Worm (Caenorhabditis elegans) whole organism, L1 larva: ENCODE measurements around the gene EGAP5.1.

ENCODE experiments used
- C16A3.4 ChIP-seq: fragments of 150-350 bp; optimal IDR thresholded peaks from 2 replicates; lab custom pipeline; 2014; ENCODE audit warnings: missing biosample characterization, missing genetic modification characterization
- F16B12.6 ChIP-seq: fragments of 150-350 bp; optimal IDR thresholded peaks from 2 replicates; lab custom pipeline; 2014; ENCODE audit warnings: missing biosample characterization, missing genetic modification characterization
- alr-1 ChIP-seq: fragments of 200-800 bp; sonication (Bioruptor generic); optimal IDR thresholded peaks from 2 replicates; lab custom pipeline; 2018; ENCODE audit warnings: borderline replicate concordance, mild to moderate bottlenecking, missing genetic modification characterization, missing compliant biosample characterization
- aly-2 ChIP-seq: fragments of 150-350 bp; optimal IDR thresholded peaks from 2 replicates; lab custom pipeline; 2014; ENCODE audit warnings: missing biosample characterization, missing genetic modification characterization
- blmp-1 ChIP-seq: fragments of 150-350 bp; optimal IDR thresholded peaks from 2 replicates; lab custom pipeline; 2014; ENCODE audit warnings: missing biosample characterization, missing genetic modification characterization
- ceh-63 ChIP-seq: fragments of 200-800 bp; sonication (Bioruptor generic); optimal IDR thresholded peaks from 2 replicates; lab custom pipeline; 2018; ENCODE audit warnings: mild to moderate bottlenecking, missing genetic modification characterization, missing compliant biosample characterization
- ceh-8 ChIP-seq: fragments of 200-800 bp; sonication (Bioruptor generic); optimal IDR thresholded peaks from 2 replicates; lab custom pipeline; 2018; ENCODE audit warnings: mild to moderate bottlenecking, missing genetic modification characterization, moderate library complexity, missing compliant biosample characterization
- ceh-82 ChIP-seq, 3 experiments: fragments of 150-350 bp in 1 of 3; sonication (generic microtip) in 2 of 3; optimal IDR thresholded peaks; 2 replicates each; lab custom pipeline; 2014 to 2017; ENCODE audit warnings: missing biosample characterization in 3 of 3, missing genetic modification characterization in 3 of 3
- dsc-1 ChIP-seq: sonication (generic microtip); optimal IDR thresholded peaks from 2 replicates; lab custom pipeline; 2016; ENCODE audit warnings: mild to moderate bottlenecking, missing genetic modification characterization, missing compliant biosample characterization
- egl-27 ChIP-seq, 2 experiments: fragments of 150-350 bp in 1 of 2; sonication (generic microtip); optimal IDR thresholded peaks; 3 replicates each; lab custom pipeline; 2017 to 2018; ENCODE audit warnings: missing biosample characterization in 2 of 2, missing genetic modification characterization in 2 of 2, missing genetic modification reagents in 2 of 2
- ets-5 ChIP-seq: fragments of 200-800 bp; sonication (Bioruptor generic); IDR thresholded peaks from 2 replicates; pipeline ENCODE4 v1.3.6; 2022; ENCODE audit warnings: missing genetic modification characterization, missing compliant biosample characterization
- fkh-8 ChIP-seq: sonication (generic microtip); optimal IDR thresholded peaks from 2 replicates; lab custom pipeline; 2016; ENCODE audit warnings: mild to moderate bottlenecking, missing genetic modification characterization, missing compliant biosample characterization
- fos-1 ChIP-seq: fragments of 150-350 bp; optimal IDR thresholded peaks from 2 replicates; lab custom pipeline; 2014; ENCODE audit warnings: missing biosample characterization, missing genetic modification characterization
- grh-1 ChIP-seq: fragments of 200-800 bp; sonication (Bioruptor generic); IDR thresholded peaks from 2 replicates; pipeline ENCODE4 v1.3.6; 2022; ENCODE audit warnings: missing genetic modification reagents, missing genetic modification characterization, missing compliant biosample characterization
- hpl-2 ChIP-seq: fragments of 150-350 bp; optimal IDR thresholded peaks from 2 replicates; lab custom pipeline; 2014; ENCODE audit warnings: missing biosample characterization, missing genetic modification reagents, missing genetic modification characterization
- isw-1 ChIP-seq: fragments of 200-800 bp; sonication (Bioruptor generic); IDR thresholded peaks from 2 replicates; pipeline ENCODE4 v1.3.6; 2022; ENCODE audit warnings: missing genetic modification characterization, missing compliant biosample characterization
- lin-14 ChIP-seq: fragments of 200-800 bp; sonication (Bioruptor generic); optimal IDR thresholded peaks from 2 replicates; lab custom pipeline; 2018; ENCODE audit warnings: mild to moderate bottlenecking, missing genetic modification characterization, moderate library complexity, missing compliant biosample characterization
- lsy-2 ChIP-seq, 2 experiments: fragments of 150-350 bp; optimal IDR thresholded peaks; 2 replicates each; lab custom pipeline; 2014; ENCODE audit warnings: missing biosample characterization in 2 of 2, missing genetic modification characterization in 2 of 2
- mdl-1 ChIP-seq, 2 experiments: fragments of 150-350 bp; optimal IDR thresholded peaks; 2 replicates each; lab custom pipeline; 2014 to 2017; ENCODE audit warnings: missing biosample characterization in 2 of 2, missing genetic modification characterization in 2 of 2, inconsistent platforms in 1 of 2
- mep-1 ChIP-seq: fragments of 150-350 bp; optimal IDR thresholded peaks from 2 replicates; lab custom pipeline; 2014; ENCODE audit warnings: missing biosample characterization, missing genetic modification characterization
- nhr-12 ChIP-seq: sonication (generic microtip); optimal IDR thresholded peaks from 2 replicates; lab custom pipeline; 2017; ENCODE audit warnings: missing biosample characterization, missing genetic modification characterization
- nhr-71 ChIP-seq: sonication (generic microtip); optimal IDR thresholded peaks from 2 replicates; lab custom pipeline; 2016; ENCODE audit warnings: mild to moderate bottlenecking, missing genetic modification characterization, moderate library complexity, missing compliant biosample characterization
- nhr-76 ChIP-seq: sonication (generic microtip); optimal IDR thresholded peaks from 2 replicates; lab custom pipeline; 2017; ENCODE audit warnings: missing biosample characterization, missing genetic modification characterization
- nhr-85 ChIP-seq: sonication (generic microtip); peaks from one replicate; lab custom pipeline; 2016; ENCODE audit warnings: missing genetic modification characterization, inconsistent platforms, missing compliant biosample characterization
- rnt-1 ChIP-seq: sonication (generic microtip); optimal IDR thresholded peaks from 2 replicates; lab custom pipeline; 2016; ENCODE audit warnings: mild to moderate bottlenecking, missing genetic modification characterization, moderate library complexity, missing compliant biosample characterization
- snpc-4 ChIP-seq: fragments of 150-350 bp; optimal IDR thresholded peaks from 2 replicates; lab custom pipeline; 2014; ENCODE audit warnings: missing biosample characterization, missing genetic modification characterization
- snu-23 ChIP-seq: sonication (generic microtip); optimal IDR thresholded peaks from 2 replicates; lab custom pipeline; 2016; ENCODE audit warnings: missing genetic modification characterization, missing compliant biosample characterization
- sox-4 ChIP-seq: sonication (generic microtip); optimal IDR thresholded peaks from 2 replicates; lab custom pipeline; 2016; ENCODE audit warnings: missing genetic modification characterization, missing compliant biosample characterization
- swsn-7 ChIP-seq: sonication (generic microtip); optimal IDR thresholded peaks from 2 replicates; lab custom pipeline; 2016; ENCODE audit warnings: missing genetic modification characterization, missing compliant biosample characterization
- tlp-1 ChIP-seq: fragments of 150-350 bp; optimal IDR thresholded peaks from 2 replicates; lab custom pipeline; 2014; ENCODE audit warnings: missing biosample characterization, missing genetic modification characterization
- unc-130 ChIP-seq: fragments of 150-350 bp; optimal IDR thresholded peaks from 2 replicates; lab custom pipeline; 2017; ENCODE audit warnings: missing biosample characterization, missing genetic modification characterization, inconsistent platforms
- unc-30 ChIP-seq: sonication (generic microtip); optimal IDR thresholded peaks from 2 replicates; lab custom pipeline; 2017; ENCODE audit warnings: missing biosample characterization, missing genetic modification characterization
- xbp-1 ChIP-seq: sonication (generic microtip); optimal IDR thresholded peaks from 2 replicates; lab custom pipeline; 2016; ENCODE audit warnings: missing genetic modification characterization, missing compliant biosample characterization
- ztf-11 ChIP-seq, 2 experiments: sonication (generic microtip); optimal IDR thresholded peaks; 2 replicates each; lab custom pipeline; 2016 to 2017; ENCODE audit warnings: missing genetic modification characterization in 2 of 2, missing biosample characterization in 1 of 2, missing compliant biosample characterization in 1 of 2

EGAP5.1 gene

ce11 chrX:5137716-5138470, 25.0 kb upstream of the EGAP5.1 start:
- TF ChIP-seq lsy-2 (tag; optimal IDR thresholded peaks at IDR 0.05; lab: Kevin White, UChicago) (peak in 1 of 2 experiments; percentile 17), swsn-7 (no peak), nhr-71 (peak; percentile 5), nhr-76 (tag; lab: Kevin White, UChicago) (no peak), fos-1 (no peak), lin-14 (GFP tag; lab: Kevin White, UChicago) (peak; percentile 43), grh-1 (GFP tag; lab: Robert Waterston, UW) (peak; percentile 82), egl-27 (tag; optimal IDR thresholded peaks at IDR 0.05; lab: Kevin White, UChicago) (no peak), blmp-1 (tag; lab: Kevin White, UChicago) (peak; percentile 64), snu-23 (GFP tag; lab: Kevin White, UChicago) (peak; percentile 25), nhr-85 (tag; lab: Kevin White, UChicago) (peak; percentile 89), C16A3.4 (tag; lab: Kevin White, UChicago) (peak; percentile 22), mep-1 (peak; percentile 54), dsc-1 (peak; percentile 63)

- TF ChIP-seq fos-1 (no peak), unc-30 (no peak), ztf-11 (tag; optimal IDR thresholded peaks at IDR 0.05; lab: Kevin White, UChicago) (no peak), rnt-1 (tag; lab: Kevin White, UChicago) (peak; percentile 18), unc-130 (tag; lab: Kevin White, UChicago) (no peak), ceh-8 (GFP tag; lab: Kevin White, UChicago) (peak; percentile 33), alr-1 (no peak), fkh-8 (tag; lab: Kevin White, UChicago) (peak; percentile 52), ceh-63 (GFP tag; lab: Kevin White, UChicago) (no peak), snpc-4 (no peak), hpl-2 (GFP tag; lab: Kevin White, UChicago) (no peak), lin-14 (GFP tag; lab: Kevin White, UChicago) (peak; percentile 95), swsn-7 (no peak), mep-1 (peak; percentile 15), isw-1 (GFP tag; lab: Robert Waterston, UW) (peak; percentile 38), ceh-82 (tag; optimal IDR thresholded peaks at IDR 0.05; lab: Kevin White, UChicago) (peak in 1 of 3 experiments; percentile 27), C16A3.4 (tag; lab: Kevin White, UChicago) (no peak)
Observed at ce11 chrX:5140177-5140576, 22.7 kb upstream of the EGAP5.1 start.

- TF ChIP-seq nhr-12 (tag; lab: Kevin White, UChicago) = no peak
- peak; percentile 12 for TF ChIP-seq nhr-85 (tag; lab: Kevin White, UChicago)
- no peak for TF ChIP-seq sox-4 (tag; lab: Kevin White, UChicago)
- TF ChIP-seq lin-14 (GFP tag; lab: Kevin White, UChicago) = peak; percentile 2
Observed at ce11 chrX:5142403-5142802, 20.5 kb upstream of the EGAP5.1 start.

ce11 chrX:5147918-5148317, 14.9 kb upstream of the EGAP5.1 start, which contains the start of gene C31H2.14:
C31H2.14 (plus strand) TSS chrX:5148218.
- TF ChIP-seq C16A3.4 (tag; lab: Kevin White, UChicago) (no peak), nhr-71 (no peak), fkh-8 (tag; lab: Kevin White, UChicago) (no peak), isw-1 (GFP tag; lab: Robert Waterston, UW) (no peak), mdl-1 (tag; optimal IDR thresholded peaks at IDR 0.05; lab: Kevin White, UChicago) (no peak), xbp-1 (no peak), ets-5 (GFP tag; lab: Robert Waterston, UW) (no peak), nhr-85 (tag; lab: Kevin White, UChicago) (no peak), aly-2 (tag; lab: Kevin White, UChicago) (no peak), F16B12.6 (tag; lab: Kevin White, UChicago) (no peak), blmp-1 (tag; lab: Kevin White, UChicago) (no peak), tlp-1 (tag; lab: Kevin White, UChicago) (no peak)
